Worm (Caenorhabditis elegans) whole organism, L4 larva: ENCODE data around the gene slc-30A9.
A peak's percentile ranks its signal among the peaks of the same experiment; 100 is the strongest.

Source experiments
- dmd-8 ChIP-seq: fragments of 200-800 bp; sonication (Bioruptor generic); IDR thresholded peaks from 2 replicates; pipeline ENCODE4 v1.3.6; 2022; ENCODE audit warnings: missing genetic modification characterization, missing compliant biosample characterization
- lir-3 ChIP-seq: sonication (generic microtip); optimal IDR thresholded peaks from 2 replicates; lab custom pipeline; 2016; ENCODE audit warnings: mild to moderate bottlenecking, missing genetic modification characterization, missing compliant biosample characterization
- nhr-237 ChIP-seq: sonication (generic microtip); optimal IDR thresholded peaks from 2 replicates; lab custom pipeline; 2017; ENCODE audit warnings: missing biosample characterization, missing genetic modification characterization
- nhr-76 ChIP-seq: fragments of 150-350 bp; optimal IDR thresholded peaks from 2 replicates; lab custom pipeline; 2014; ENCODE audit warnings: missing biosample characterization, missing genetic modification characterization
- pqm-1 ChIP-seq: sonication (generic microtip); optimal IDR thresholded peaks from 2 replicates; lab custom pipeline; 2017; ENCODE audit warnings: missing biosample characterization, missing genetic modification characterization
- unc-39 ChIP-seq: sonication (generic microtip); optimal IDR thresholded peaks from 2 replicates; lab custom pipeline; 2017; ENCODE audit warnings: missing biosample characterization, missing genetic modification characterization
- unc-62 ChIP-seq, 3 experiments: fragments of 150-350 bp in 1 of 3; sonication (generic microtip); optimal IDR thresholded peaks in 2 of 3; peaks in 1 of 3; 1 replicate in 1 of 3; 2 replicates in 2 of 3; lab custom pipeline; 2014 to 2017; ENCODE audit warnings: missing biosample characterization in 3 of 3, missing genetic modification characterization in 3 of 3, missing genetic modification reagents in 3 of 3, missing genotype in 1 of 3

- TF ChIP-seq unc-39 (tag; lab: Kevin White, UChicago) (no peak), dmd-8 (0 out of 2 replicates have a peak, but pooled peaks have one; percentile 61), pqm-1 (no peak), unc-62 (GFP tag; optimal IDR thresholded peaks at IDR 0.05 in 1 of 2; lab: Kevin White, UChicago) (peak in 1 of 2 experiments; percentile 91), unc-62 (tag; optimal IDR thresholded peaks at IDR 0.05; lab: Kevin White, UChicago) (no peak), nhr-237 (tag; lab: Kevin White, UChicago) (no peak), nhr-76 (tag; lab: Kevin White, UChicago) (no peak), lir-3 (no peak)
Observed at ce11 chrIII:2711527-2711926, 12.9 kb upstream of the slc-30A9 start.
